Fruit fly (Drosophila melanogaster) whole organism, embryonic: ENCODE measurements around the gene CG43998.

Source experiments
- Antp ChIP-seq: fragments of 200-800 bp; sonication (Bioruptor generic); optimal IDR thresholded peaks from 3 replicates; lab custom pipeline; 2016; ENCODE audit warnings: missing biosample characterization, missing genetic modification characterization
- BEAF-32 ChIP-seq: fragments of 200-800 bp; sonication (Bioruptor generic); optimal IDR thresholded peaks from 3 replicates; lab custom pipeline; 2017; ENCODE audit warnings: missing biosample characterization, missing genetic modification characterization, mild to moderate bottlenecking, moderate library complexity, missing genetic modification reagents
- CG11456 ChIP-seq: fragments of 200-800 bp; sonication (Bioruptor generic); IDR thresholded peaks from 3 replicates; pipeline ENCODE4 v1.3.6; 2022; ENCODE audit warnings: missing biosample characterization, missing genetic modification characterization
- CG11560 ChIP-seq: fragments of 200-800 bp; sonication (Bioruptor generic); IDR thresholded peaks from 3 replicates; pipeline ENCODE4 v1.3.6; 2022; ENCODE audit warnings: missing biosample characterization, missing genetic modification characterization
- CG12155 ChIP-seq: fragments of 200-800 bp; sonication (Bioruptor generic); optimal IDR thresholded peaks from 3 replicates; lab custom pipeline; 2016; ENCODE audit warnings: missing biosample characterization, missing genetic modification characterization
- CG13296 ChIP-seq: fragments of 200-800 bp; sonication (Bioruptor generic); optimal IDR thresholded peaks from 3 replicates; lab custom pipeline; 2018; ENCODE audit warnings: missing biosample characterization, mild to moderate bottlenecking, missing genetic modification characterization
- CG16863 ChIP-seq: fragments of 200-800 bp; sonication (Bioruptor generic); optimal IDR thresholded peaks from 3 replicates; lab custom pipeline; 2016; ENCODE audit warnings: missing biosample characterization, missing genetic modification characterization
- CG17361 ChIP-seq: fragments of 200-800 bp; sonication (Bioruptor generic); IDR thresholded peaks from 3 replicates; pipeline ENCODE4 v1.3.6; 2022; ENCODE audit warnings: missing biosample characterization, missing genetic modification characterization
- CG4328 ChIP-seq: fragments of 200-800 bp; sonication (Bioruptor generic); optimal IDR thresholded peaks from 3 replicates; lab custom pipeline; 2017; ENCODE audit warnings: missing biosample characterization, missing genetic modification reagents, missing genetic modification characterization
- CG6765 ChIP-seq: fragments of 200-800 bp; sonication (Bioruptor generic); optimal IDR thresholded peaks from 3 replicates; lab custom pipeline; 2017; ENCODE audit warnings: missing biosample characterization, mild to moderate bottlenecking, missing genetic modification characterization
- CG6813 ChIP-seq: fragments of 200-800 bp; sonication (Bioruptor generic); optimal IDR thresholded peaks from 2 replicates; lab custom pipeline; 2017; ENCODE audit warnings: missing biosample characterization, missing genetic modification characterization, mild to moderate bottlenecking, moderate library complexity, missing genetic modification reagents
- CG6854 ChIP-seq: fragments of 200-800 bp; sonication (Bioruptor generic); optimal IDR thresholded peaks from 3 replicates; lab custom pipeline; 2017; ENCODE audit warnings: missing biosample characterization, mild to moderate bottlenecking, missing genetic modification characterization
- CG7839 ChIP-seq: fragments of 200-800 bp; sonication (Bioruptor generic); optimal IDR thresholded peaks from 3 replicates; lab custom pipeline; 2018; ENCODE audit warnings: missing biosample characterization, mild to moderate bottlenecking, missing genetic modification characterization, moderate library complexity
- CG9727 ChIP-seq: fragments of 200-800 bp; sonication (Bioruptor generic); optimal IDR thresholded peaks from 3 replicates; lab custom pipeline; 2017; ENCODE audit warnings: missing biosample characterization, mild to moderate bottlenecking, missing genetic modification characterization
- Dll ChIP-seq: fragments of 200-800 bp; sonication (Bioruptor generic); IDR thresholded peaks from 4 replicates; pipeline ENCODE4 v1.3.6; 2022; ENCODE audit warnings: missing biosample characterization, missing genetic modification characterization; ENCODE audit not compliant: partially characterized antibody
- MBD-R2 ChIP-seq: fragments of 200-800 bp; sonication (Bioruptor generic); IDR thresholded peaks from 2 replicates; pipeline ENCODE4 v1.3.6; 2022; ENCODE audit warnings: missing biosample characterization, missing genetic modification characterization
- MTF-1 ChIP-seq: fragments of 200-800 bp; sonication (Bioruptor generic); optimal IDR thresholded peaks from 2 replicates; lab custom pipeline; 2018; ENCODE audit warnings: missing biosample characterization, mild to moderate bottlenecking, missing genetic modification characterization, borderline replicate concordance
- Med ChIP-seq: fragments of 200-800 bp; sonication (Bioruptor generic); peaks from one replicate; lab custom pipeline; 2016; ENCODE audit warnings: missing biosample characterization, missing genetic modification characterization, mild to moderate bottlenecking, inconsistent platforms, moderate library complexity
- Mes4 ChIP-seq: fragments of 200-800 bp; sonication (Bioruptor generic); optimal IDR thresholded peaks from 2 replicates; lab custom pipeline; 2016; ENCODE audit warnings: missing biosample characterization, missing genetic modification characterization
- Myb ChIP-seq: fragments of 200-800 bp; sonication (Bioruptor generic); optimal IDR thresholded peaks from 2 replicates; lab custom pipeline; 2016; ENCODE audit warnings: missing biosample characterization, missing genetic modification characterization
- Neu2 ChIP-seq: fragments of 200-800 bp; sonication (Bioruptor generic); optimal IDR thresholded peaks from 3 replicates; lab custom pipeline; 2016; ENCODE audit warnings: missing biosample characterization, missing genetic modification characterization, borderline replicate concordance
- Oaz ChIP-seq: fragments of 200-800 bp; sonication (Bioruptor generic); IDR thresholded peaks from 2 replicates; pipeline ENCODE4 v1.3.6; 2022; ENCODE audit warnings: missing biosample characterization, missing genetic modification characterization
- Stat92E ChIP-seq, 3 experiments: fragments of >200 bp in 2 of 3; fragments of 200-800 bp in 1 of 3; sonication (Bioruptor generic) in 1 of 3; optimal IDR thresholded peaks; 2 replicates each; lab custom pipeline; 2017 to 2019; ENCODE audit warnings: missing biosample characterization in 3 of 3, missing genetic modification characterization in 3 of 3, mild to moderate bottlenecking in 1 of 3, moderate library complexity in 1 of 3
- aop ChIP-seq: fragments of 200-800 bp; sonication (Bioruptor generic); IDR thresholded peaks from 2 replicates; pipeline ENCODE4 v1.3.6; 2022; ENCODE audit warnings: missing biosample characterization, missing genetic modification characterization
- ase ChIP-seq: fragments of 200-800 bp; sonication (Bioruptor generic); IDR thresholded peaks from 3 replicates; pipeline ENCODE4 v1.3.6; 2022; ENCODE audit warnings: missing biosample characterization, missing genetic modification characterization
- az2 ChIP-seq: fragments of 200-800 bp; sonication (Bioruptor generic); optimal IDR thresholded peaks from 3 replicates; lab custom pipeline; 2016; ENCODE audit warnings: missing biosample characterization, missing genetic modification characterization
- bigmax ChIP-seq: fragments of 200-800 bp; sonication (Bioruptor generic); optimal IDR thresholded peaks from 2 replicates; lab custom pipeline; 2018; ENCODE audit warnings: missing biosample characterization, mild to moderate bottlenecking, missing genetic modification characterization
- chinmo ChIP-seq: fragments of 200-800 bp; sonication (Bioruptor generic); IDR thresholded peaks from 4 replicates; pipeline ENCODE4 v1.3.6; 2022; ENCODE audit warnings: missing biosample characterization, missing genetic modification characterization; ENCODE audit not compliant: partially characterized antibody
- chm ChIP-seq: fragments of 200-800 bp; sonication (Bioruptor generic); IDR thresholded peaks from 2 replicates; pipeline ENCODE4 v1.3.6; 2022; ENCODE audit warnings: missing biosample characterization, missing genetic modification characterization
- crc ChIP-seq: fragments of 200-800 bp; sonication (Bioruptor generic); optimal IDR thresholded peaks from 2 replicates; lab custom pipeline; 2016; ENCODE audit warnings: missing biosample characterization, missing genetic modification characterization
- cwo ChIP-seq: fragments of 200-800 bp; sonication (Bioruptor generic); optimal IDR thresholded peaks from 3 replicates; lab custom pipeline; 2017; ENCODE audit warnings: missing biosample characterization, missing genetic modification characterization, mild to moderate bottlenecking, moderate library complexity, missing genetic modification reagents
- dimm ChIP-seq: fragments of 200-800 bp; sonication (Bioruptor generic); IDR thresholded peaks from 2 replicates; pipeline ENCODE4 v1.3.6; 2022; ENCODE audit warnings: missing biosample characterization, missing genetic modification characterization
- nerfin-2 ChIP-seq: fragments of 200-800 bp; sonication (Bioruptor generic); IDR thresholded peaks from 2 replicates; pipeline ENCODE4 v1.3.6; 2022; ENCODE audit warnings: missing biosample characterization, missing genetic modification characterization; ENCODE audit not compliant: partially characterized antibody
- nmo ChIP-seq: fragments of 200-800 bp; sonication (Bioruptor generic); optimal IDR thresholded peaks from 2 replicates; lab custom pipeline; 2018; ENCODE audit warnings: missing biosample characterization, mild to moderate bottlenecking, missing genetic modification characterization, moderate library complexity
- odd ChIP-seq: fragments of 200-800 bp; sonication (Bioruptor generic); optimal IDR thresholded peaks from 2 replicates; lab custom pipeline; 2017; ENCODE audit warnings: missing biosample characterization, mild to moderate bottlenecking, missing genetic modification characterization
- pzg ChIP-seq: fragments of 200-800 bp; sonication (Bioruptor generic); optimal IDR thresholded peaks from 3 replicates; lab custom pipeline; 2018; ENCODE audit warnings: missing biosample characterization, mild to moderate bottlenecking, missing genetic modification characterization, moderate library complexity
- sob ChIP-seq: fragments of 200-800 bp; sonication (Bioruptor generic); IDR thresholded peaks from 2 replicates; pipeline ENCODE4 v1.3.6; 2022; ENCODE audit warnings: missing biosample characterization, missing genetic modification characterization
- unc-4 ChIP-seq: fragments of 200-800 bp; sonication (Bioruptor generic); IDR thresholded peaks from 2 replicates; pipeline ENCODE4 v1.3.6; 2022; ENCODE audit warnings: missing biosample characterization, missing genetic modification characterization; ENCODE audit not compliant: partially characterized antibody
- usp ChIP-seq: fragments of >200 bp; optimal IDR thresholded peaks from 2 replicates; lab custom pipeline; 2017; ENCODE audit warnings: missing biosample characterization, missing genetic modification characterization

The CG43998 gene

dm6 chr3R:23941643-23942424 lies 13.0 kb upstream of the CG43998 start (continued):
- 0 out of 3 replicates have a peak, but pooled peaks have one; percentile 29 for TF ChIP-seq CG11456 (GFP tag; lab: Robert Waterston, UW)
- no peak for TF ChIP-seq Stat92E (GFP tag; optimal IDR thresholded peaks at IDR 0.05; lab: Kevin White, UChicago)
- TF ChIP-seq chm (GFP tag; lab: Robert Waterston, UW): no peak
- no peak for TF ChIP-seq CG6813 (GFP tag; lab: Kevin White, UChicago)
- TF ChIP-seq Myb (GFP tag; lab: Kevin White, UChicago): peak; percentile 23
- no peak for TF ChIP-seq unc-4 (GFP tag; lab: Robert Waterston, UW)
- no peak for TF ChIP-seq Neu2 (GFP tag; lab: Kevin White, UChicago)
- TF ChIP-seq CG4328: peak; percentile 30
- no peak for TF ChIP-seq dimm (GFP tag; lab: Robert Waterston, UW)
- peak; percentile 40 for TF ChIP-seq CG16863
- TF ChIP-seq nmo (GFP tag; lab: Kevin White, UChicago): peak; percentile 20
- TF ChIP-seq CG11560: 0 out of 3 replicates have a peak, but pooled peaks have one; percentile 25
- peak; percentile 50 for TF ChIP-seq CG7839
- TF ChIP-seq Antp (GFP tag; lab: Kevin White, UChicago): peak; percentile 44
- no peak for TF ChIP-seq ase
- no peak; the same call in 1 of the 2 replicates for TF ChIP-seq aop (GFP tag; lab: Robert Waterston, UW)
- TF ChIP-seq MTF-1 (GFP tag; lab: Kevin White, UChicago): no peak
- no peak for TF ChIP-seq usp (GFP tag; lab: Kevin White, UChicago)
- no peak for TF ChIP-seq pzg (GFP tag; lab: Kevin White, UChicago)
- TF ChIP-seq Dll (GFP tag; lab: Robert Waterston, UW): no peak
- TF ChIP-seq CG12155 (GFP tag; lab: Kevin White, UChicago): peak; percentile 9
- no peak for TF ChIP-seq Mes4
- TF ChIP-seq CG6854 (GFP tag; lab: Kevin White, UChicago): no peak
- no peak for TF ChIP-seq MBD-R2
- no peak for TF ChIP-seq bigmax (GFP tag; lab: Kevin White, UChicago)
- peak; percentile 18 for TF ChIP-seq CG6765 (GFP tag; lab: Kevin White, UChicago)
- 0 out of 3 replicates have a peak, but pooled peaks have one; percentile 34 for TF ChIP-seq CG17361 (GFP tag; lab: Robert Waterston, UW)
- 0 out of 2 replicates have a peak, but pooled peaks have one; percentile 43 for TF ChIP-seq Oaz
- TF ChIP-seq nerfin-2 (GFP tag; lab: Robert Waterston, UW): no peak
- peak; percentile 26 for TF ChIP-seq az2 (GFP tag; lab: Kevin White, UChicago)
- no peak for TF ChIP-seq BEAF-32 (GFP tag; lab: Kevin White, UChicago)
- TF ChIP-seq sob: peak; percentile 54; the same call in 1 of the 2 replicates
- TF ChIP-seq odd (GFP tag; lab: Kevin White, UChicago): no peak
- TF ChIP-seq Med (GFP tag; lab: Kevin White, UChicago): peak; percentile 85
- peak; percentile 33 for TF ChIP-seq CG9727 (GFP tag; lab: Kevin White, UChicago)
- 0 out of 4 replicates have a peak, but pooled peaks have one; percentile 45 for TF ChIP-seq chinmo (GFP tag; lab: Robert Waterston, UW)
- TF ChIP-seq crc (GFP tag; lab: Kevin White, UChicago): peak; percentile 10
- no peak for TF ChIP-seq cwo (GFP tag; lab: Kevin White, UChicago)
- no peak for TF ChIP-seq CG13296 (GFP tag; lab: Kevin White, UChicago)
